Fruit fly (Drosophila melanogaster) whole organism, wandering third instar larva: ENCODE results near the gene CG34148.
A peak's percentile ranks its signal among the peaks of the same experiment; 100 is the strongest.

ENCODE experiments used
- Abd-B ChIP-seq: fragments of >200 bp; optimal IDR thresholded peaks from 2 replicates; lab custom pipeline; 2017; ENCODE audit warnings: missing biosample characterization, missing genetic modification characterization
- CG32264 ChIP-seq: fragments of 200-800 bp; sonication (Bioruptor generic); optimal IDR thresholded peaks from 2 replicates; lab custom pipeline; 2016; ENCODE audit warnings: missing biosample characterization, missing genetic modification characterization
- CG9705 ChIP-seq: fragments of 200-800 bp; sonication (Bioruptor generic); optimal IDR thresholded peaks from 2 replicates; lab custom pipeline; 2018; ENCODE audit warnings: missing biosample characterization, mild to moderate bottlenecking, missing genetic modification characterization
- CrebA ChIP-seq: fragments of 200-800 bp; sonication (Bioruptor generic); optimal IDR thresholded peaks from 2 replicates; lab custom pipeline; 2016; ENCODE audit warnings: missing biosample characterization, mild to moderate bottlenecking, missing genetic modification characterization, borderline replicate concordance
- Dfd ChIP-seq: fragments of >200 bp; optimal IDR thresholded peaks from 2 replicates; lab custom pipeline; 2017; ENCODE audit warnings: missing biosample characterization, missing genetic modification characterization
- Dif ChIP-seq: fragments of 200-275, 200-300 bp; sonication (Bioruptor generic); optimal IDR thresholded peaks from 2 replicates; lab custom pipeline; 2018; ENCODE audit warnings: missing biosample characterization, missing genetic modification characterization; ENCODE audit not compliant: partially characterized antibody
- Hnf4 ChIP-seq: fragments of 200-800 bp; sonication (Bioruptor generic); optimal IDR thresholded peaks from 2 replicates; lab custom pipeline; 2016; ENCODE audit warnings: missing biosample characterization, mild to moderate bottlenecking, missing genetic modification characterization
- Hr78 ChIP-seq: fragments of >200 bp; optimal IDR thresholded peaks from 2 replicates; lab custom pipeline; 2017; ENCODE audit warnings: missing biosample characterization, missing genetic modification characterization
- Hr83 ChIP-seq: fragments of 200-300 bp; sonication (Bioruptor generic); optimal IDR thresholded peaks from 2 replicates; lab custom pipeline; 2016; ENCODE audit warnings: missing biosample characterization, mild to moderate bottlenecking, missing genetic modification characterization, moderate library complexity; ENCODE audit not compliant: poor library complexity, severe bottlenecking
- Jra ChIP-seq: sonication (Bioruptor generic); optimal IDR thresholded peaks from 2 replicates; lab custom pipeline; 2016; ENCODE audit warnings: missing biosample characterization, missing genetic modification characterization
- Mio ChIP-seq: sonication (Bioruptor generic); optimal IDR thresholded peaks from 2 replicates; lab custom pipeline; 2016; ENCODE audit warnings: missing biosample characterization, missing genetic modification characterization
- Myc ChIP-seq: fragments of >200 bp; optimal IDR thresholded peaks from 2 replicates; lab custom pipeline; 2017
- OdsH ChIP-seq: fragments of 200-800 bp; sonication (Bioruptor generic); optimal IDR thresholded peaks from 2 replicates; lab custom pipeline; 2016; ENCODE audit warnings: missing biosample characterization, mild to moderate bottlenecking, missing genetic modification characterization
- Rel ChIP-seq, 2 experiments: fragments of 200-800 bp; sonication (Bioruptor generic) in 1 of 2; optimal IDR thresholded peaks; 2 replicates in 1 of 2; 3 replicates in 1 of 2; lab custom pipeline; 2016 to 2019; ENCODE audit warnings: mild to moderate bottlenecking in 2 of 2, missing biosample characterization in 2 of 2, missing genetic modification characterization in 2 of 2, moderate library complexity in 1 of 2
- Vsx2 ChIP-seq: fragments of 200-300, 225-300 bp; sonication (Bioruptor generic); optimal IDR thresholded peaks from 2 replicates; lab custom pipeline; 2018; ENCODE audit warnings: missing biosample characterization, missing genetic modification characterization; ENCODE audit not compliant: partially characterized antibody
- br ChIP-seq: fragments of 200-800 bp; sonication (Bioruptor generic); optimal IDR thresholded peaks from 2 replicates; lab custom pipeline; 2016; ENCODE audit warnings: missing biosample characterization, missing genetic modification characterization
- brk ChIP-seq: fragments of 200-800 bp; sonication (Bioruptor generic); optimal IDR thresholded peaks from 2 replicates; lab custom pipeline; 2016; ENCODE audit warnings: missing biosample characterization, mild to moderate bottlenecking, missing genetic modification characterization
- dmrt93B ChIP-seq: fragments of 200-800 bp; sonication (Bioruptor generic); optimal IDR thresholded peaks from 2 replicates; lab custom pipeline; 2018; ENCODE audit warnings: missing biosample characterization, mild to moderate bottlenecking, missing genetic modification characterization
- dsf ChIP-seq: sonication (Bioruptor generic); optimal IDR thresholded peaks from 2 replicates; lab custom pipeline; 2016; ENCODE audit warnings: missing biosample characterization, missing genetic modification characterization, borderline replicate concordance
- ey ChIP-seq: fragments of 200-800 bp; sonication (Bioruptor generic); optimal IDR thresholded peaks from 2 replicates; lab custom pipeline; 2016; ENCODE audit warnings: missing biosample characterization, missing genetic modification characterization
- foxo ChIP-seq, 2 experiments: fragments of 200-800 bp; sonication (Bioruptor generic); optimal IDR thresholded peaks; 2 replicates in 1 of 2; 3 replicates in 1 of 2; lab custom pipeline; 2016 to 2017; ENCODE audit warnings: missing biosample characterization in 2 of 2, missing genetic modification characterization in 2 of 2
- fru ChIP-seq: fragments of 200-800 bp; sonication (Bioruptor generic); optimal IDR thresholded peaks from 3 replicates; lab custom pipeline; 2016; ENCODE audit warnings: missing biosample characterization, mild to moderate bottlenecking, missing genetic modification characterization
- h ChIP-seq: fragments of 200-800 bp; sonication (Bioruptor generic); optimal IDR thresholded peaks from 3 replicates; lab custom pipeline; 2016; ENCODE audit warnings: missing biosample characterization, mild to moderate bottlenecking, missing genetic modification characterization
- jim ChIP-seq: fragments of 175-275, 200-325 bp; sonication (Bioruptor generic); optimal IDR thresholded peaks from 2 replicates; lab custom pipeline; 2016; ENCODE audit warnings: missing biosample characterization, mild to moderate bottlenecking, missing genetic modification characterization
- psq ChIP-seq: fragments of 200-800 bp; sonication (Bioruptor generic); optimal IDR thresholded peaks from 3 replicates; lab custom pipeline; 2017; ENCODE audit warnings: missing biosample characterization, mild to moderate bottlenecking, missing genetic modification characterization, moderate library complexity
- rgr ChIP-seq: fragments of 200-800 bp; sonication (Bioruptor generic); optimal IDR thresholded peaks from 3 replicates; lab custom pipeline; 2016; ENCODE audit warnings: missing biosample characterization, mild to moderate bottlenecking, missing genetic modification characterization
- sage ChIP-seq: fragments of 200-800 bp; sonication (Bioruptor generic); optimal IDR thresholded peaks from 2 replicates; lab custom pipeline; 2016; ENCODE audit warnings: missing biosample characterization, mild to moderate bottlenecking, missing genetic modification characterization
- sv ChIP-seq: fragments of 200-800 bp; sonication (Bioruptor generic); optimal IDR thresholded peaks from 3 replicates; lab custom pipeline; 2016; ENCODE audit warnings: missing biosample characterization, missing genetic modification characterization
- tai ChIP-seq: sonication (Bioruptor generic); optimal IDR thresholded peaks from 2 replicates; lab custom pipeline; 2016; ENCODE audit warnings: missing biosample characterization, missing genetic modification characterization
- usp ChIP-seq: fragments of >200 bp; optimal IDR thresholded peaks from 2 replicates; lab custom pipeline; 2017; ENCODE audit warnings: missing biosample characterization, missing genetic modification characterization
- woc ChIP-seq: sonication (Bioruptor generic); optimal IDR thresholded peaks from 2 replicates; lab custom pipeline; 2016; ENCODE audit warnings: missing biosample characterization, mild to moderate bottlenecking, missing genetic modification characterization

CG34148 gene

dm6 chr3R:21830303-21830707 lies 48.2 kb downstream of the CG34148 start:
- no peak for TF ChIP-seq brk (GFP tag; lab: Kevin White, UChicago)
- TF ChIP-seq Vsx2: no peak
- no peak for TF ChIP-seq Myc (lab: Kevin White, UChicago)
- no peak for TF ChIP-seq OdsH
- no peak for TF ChIP-seq Hr78 (GFP tag; lab: Kevin White, UChicago)
- TF ChIP-seq Jra (GFP tag; lab: Kevin White, UChicago): no peak
- TF ChIP-seq usp: no peak
- TF ChIP-seq dsf (GFP tag; lab: Kevin White, UChicago): no peak
- no peak for TF ChIP-seq Abd-B (GFP tag; lab: Kevin White, UChicago)
- TF ChIP-seq Hr83 (GFP tag; lab: Kevin White, UChicago): no peak

- TF ChIP-seq br (GFP tag; lab: Kevin White, UChicago) (peak; percentile 36), Hr83 (GFP tag; lab: Kevin White, UChicago) (no peak), Dfd (GFP tag; lab: Kevin White, UChicago) (no peak), dsf (GFP tag; lab: Kevin White, UChicago) (no peak), Dif (peak; percentile 12), Jra (GFP tag; lab: Kevin White, UChicago) (no peak), CG32264 (GFP tag; lab: Kevin White, UChicago) (no peak), dmrt93B (GFP tag; lab: Kevin White, UChicago) (no peak), woc (peak; percentile 16), tai (GFP tag; lab: Kevin White, UChicago) (peak; percentile 74), fru (GFP tag; lab: Kevin White, UChicago) (peak; percentile 25), Rel (GFP tag; optimal IDR thresholded peaks at IDR 0.05; lab: Kevin White, UChicago) (no peak), Rel (tag; optimal IDR thresholded peaks at IDR 0.05; lab: Kevin White, UChicago) (peak; percentile 44), h (peak; percentile 10), psq (GFP tag; lab: Kevin White, UChicago) (peak; percentile 60), Mio (no peak), Hnf4 (GFP tag; lab: Kevin White, UChicago) (peak; percentile 15), CG9705 (GFP tag; lab: Kevin White, UChicago) (no peak), foxo (GFP tag; optimal IDR thresholded peaks at IDR 0.05; lab: Kevin White, UChicago) (peak; percentile 5 to 10), sage (GFP tag; lab: Kevin White, UChicago) (peak; percentile 3), Vsx2 (peak; percentile 52)
- TF ChIP-seq, all 38 proteins: peak for 12
These were observed 49.0 kb downstream of the CG34148 start for dm6 chr3R:21829487-21829957.

dm6 chr3R:21828785-21829486 lies 49.5 kb downstream of the CG34148 start:
- TF ChIP-seq sv (no peak), dmrt93B (GFP tag; lab: Kevin White, UChicago) (peak; percentile 7), CrebA (GFP tag; lab: Kevin White, UChicago) (no peak), foxo (GFP tag; optimal IDR thresholded peaks at IDR 0.05; lab: Kevin White, UChicago) (peak in 1 of 2 experiments; percentile 22), Dfd (GFP tag; lab: Kevin White, UChicago) (no peak)
- TF ChIP-seq, all 38 proteins: peak for 2

- TF ChIP-seq foxo (GFP tag; optimal IDR thresholded peaks at IDR 0.05; lab: Kevin White, UChicago) (peak in 1 of 2 experiments; percentile 11), OdsH (peak; percentile 16), br (GFP tag; lab: Kevin White, UChicago) (peak; percentile 20), h (peak; percentile 44), CrebA (GFP tag; lab: Kevin White, UChicago) (no peak), tai (GFP tag; lab: Kevin White, UChicago) (no peak), sv (peak; percentile 10), jim (GFP tag; lab: Kevin White, UChicago) (no peak), rgr (GFP tag; lab: Kevin White, UChicago) (peak; percentile 24), Mio (no peak), ey (GFP tag; lab: Kevin White, UChicago) (peak; percentile 51), Hr83 (GFP tag; lab: Kevin White, UChicago) (no peak), woc (no peak), dsf (GFP tag; lab: Kevin White, UChicago) (no peak), Vsx2 (no peak), fru (GFP tag; lab: Kevin White, UChicago) (peak; percentile 47), Dfd (GFP tag; lab: Kevin White, UChicago) (no peak)
These were observed 50.4 kb downstream of the CG34148 start for dm6 chr3R:21828040-21828526.
